Worm (Caenorhabditis elegans) whole organism, L4/young adult: ENCODE results near the gene C05C10.8.

Experiments used
- W03F9.2 ChIP-seq: fragments of 150-350 bp; optimal IDR thresholded peaks from 2 replicates; lab custom pipeline; 2014; ENCODE audit warnings: missing biosample characterization, missing genetic modification characterization
- dao-5 ChIP-seq: sonication (generic microtip); optimal IDR thresholded peaks from 2 replicates; lab custom pipeline; 2016; ENCODE audit warnings: missing genotype, missing genetic modification characterization, moderate library complexity, missing compliant biosample characterization
- him-1 ChIP-seq: sonication (generic microtip); optimal IDR thresholded peaks from 2 replicates; lab custom pipeline; 2016; ENCODE audit warnings: missing genotype, missing genetic modification reagents, missing genetic modification characterization, missing compliant biosample characterization

DNA sequence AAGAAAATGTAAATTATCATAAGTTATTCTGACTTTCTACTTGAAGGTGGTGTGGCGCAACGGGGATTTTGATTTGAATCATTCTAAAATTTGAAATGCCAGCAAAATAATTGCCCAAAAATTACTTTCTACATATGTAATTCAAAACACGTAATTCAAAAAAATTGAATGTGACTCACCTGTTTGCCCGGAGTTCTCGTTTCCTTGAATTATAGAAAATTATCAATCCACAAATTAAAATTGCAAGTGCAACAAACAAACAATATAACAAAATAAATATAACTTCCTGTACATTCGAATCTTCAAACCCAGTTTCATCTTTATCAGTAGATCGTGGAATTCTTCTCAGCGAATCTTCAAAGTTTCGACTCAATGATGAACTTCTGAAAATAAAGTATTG is 49.6 kb downstream of the C05C10.8 start:
- TF ChIP-seq him-1 (tag; lab: Kevin White, UChicago) (no peak), W03F9.2 (tag; lab: Kevin White, UChicago) (no peak), dao-5 (tag; lab: Kevin White, UChicago) (no peak)
